Worm (Caenorhabditis elegans) whole organism, mixed stage, embryonic: ENCODE data around the gene tbb-4.

Source experiments
- M03D4.4 ChIP-seq: sonication (generic microtip); optimal IDR thresholded peaks from 2 replicates; lab custom pipeline; 2017; ENCODE audit warnings: mild to moderate bottlenecking, missing genetic modification characterization, missing compliant biosample characterization
- blmp-1 ChIP-seq: fragments of 150-350 bp; optimal IDR thresholded peaks from 2 replicates; lab custom pipeline; 2014; ENCODE audit warnings: missing biosample characterization, missing genetic modification characterization
- ceh-39 ChIP-seq: fragments of 150-350 bp; optimal IDR thresholded peaks from 2 replicates; lab custom pipeline; 2014; ENCODE audit warnings: missing biosample characterization, missing genetic modification characterization
- ceh-43 ChIP-seq: fragments of 200-800 bp; sonication (Bioruptor generic); optimal IDR thresholded peaks from 2 replicates; lab custom pipeline; 2018; ENCODE audit warnings: mild to moderate bottlenecking, missing genetic modification characterization, moderate library complexity, missing compliant biosample characterization
- ceh-83 ChIP-seq: fragments of 200-800 bp; sonication (Bioruptor generic); optimal IDR thresholded peaks from 2 replicates; lab custom pipeline; 2018; ENCODE audit warnings: mild to moderate bottlenecking, missing genetic modification characterization, missing compliant biosample characterization
- ces-1 ChIP-seq: fragments of 150-350 bp; optimal IDR thresholded peaks from 2 replicates; lab custom pipeline; 2014; ENCODE audit warnings: missing biosample characterization, missing genetic modification reagents, missing genetic modification characterization
- cnd-1 ChIP-seq: fragments of 200-800 bp; sonication (Bioruptor generic); optimal IDR thresholded peaks from 2 replicates; lab custom pipeline; 2018; ENCODE audit warnings: mild to moderate bottlenecking, missing genetic modification characterization, missing compliant biosample characterization
- elt-1 ChIP-seq: sonication (generic microtip); optimal IDR thresholded peaks from 2 replicates; lab custom pipeline; 2017; ENCODE audit warnings: missing genetic modification characterization, mild to moderate bottlenecking, missing compliant biosample characterization, antibody characterized with exemption, moderate library complexity, borderline replicate concordance; ENCODE audit not compliant: insufficient read depth
- elt-3 ChIP-seq: fragments of 150-350 bp; optimal IDR thresholded peaks from 2 replicates; lab custom pipeline; 2014; ENCODE audit warnings: missing biosample characterization, missing genetic modification characterization
- flh-1 ChIP-seq: fragments of 200-800 bp; sonication (Bioruptor generic); optimal IDR thresholded peaks from 2 replicates; lab custom pipeline; 2018; ENCODE audit warnings: mild to moderate bottlenecking, missing genetic modification characterization, moderate library complexity, missing compliant biosample characterization
- hlh-1 ChIP-seq: fragments of 150-350 bp; optimal IDR thresholded peaks from 2 replicates; lab custom pipeline; 2014; ENCODE audit warnings: missing biosample characterization, missing genetic modification reagents, missing genetic modification characterization
- lin-13 ChIP-seq: fragments of 150-350 bp; optimal IDR thresholded peaks from 2 replicates; lab custom pipeline; 2014; ENCODE audit warnings: missing biosample characterization, missing genetic modification characterization
- lin-32 ChIP-seq: fragments of 200-800 bp; sonication (Bioruptor generic); optimal IDR thresholded peaks from 2 replicates; lab custom pipeline; 2018; ENCODE audit warnings: mild to moderate bottlenecking, missing genetic modification characterization, missing compliant biosample characterization
- mab-5 ChIP-seq: fragments of 150-350 bp; optimal IDR thresholded peaks from 2 replicates; lab custom pipeline; 2014; ENCODE audit warnings: missing biosample characterization, missing genetic modification characterization
- mep-1 ChIP-seq: fragments of 150-350 bp; optimal IDR thresholded peaks from 2 replicates; lab custom pipeline; 2017; ENCODE audit warnings: missing biosample characterization, missing genetic modification reagents, missing genetic modification characterization, inconsistent platforms
- mls-2 ChIP-seq: sonication (generic microtip); optimal IDR thresholded peaks from 2 replicates; lab custom pipeline; 2016; ENCODE audit warnings: mild to moderate bottlenecking, missing genetic modification characterization, moderate library complexity, missing compliant biosample characterization
- nhr-12 ChIP-seq: fragments of 150-350 bp; optimal IDR thresholded peaks from 2 replicates; lab custom pipeline; 2014; ENCODE audit warnings: missing biosample characterization, missing genetic modification characterization
- nhr-2 ChIP-seq: fragments of 150-350 bp; optimal IDR thresholded peaks from 2 replicates; lab custom pipeline; 2014; ENCODE audit warnings: missing biosample characterization, missing genetic modification characterization
- nhr-237 ChIP-seq: fragments of 150-350 bp; optimal IDR thresholded peaks from 2 replicates; lab custom pipeline; 2014; ENCODE audit warnings: missing biosample characterization, missing genetic modification characterization
- nhr-76 ChIP-seq: sonication (generic microtip); optimal IDR thresholded peaks from 2 replicates; lab custom pipeline; 2017; ENCODE audit warnings: missing biosample characterization, missing genetic modification characterization
- pha-4 ChIP-seq: fragments of 150-350 bp; optimal IDR thresholded peaks from 2 replicates; lab custom pipeline; 2018; ENCODE audit warnings: missing biosample characterization, missing genetic modification reagents, missing genetic modification characterization
- sem-2 ChIP-seq: fragments of 200-800 bp; sonication (Bioruptor generic); optimal IDR thresholded peaks from 2 replicates; lab custom pipeline; 2018; ENCODE audit warnings: mild to moderate bottlenecking, missing genetic modification characterization, missing compliant biosample characterization
- sptf-1 ChIP-seq: sonication (generic microtip); optimal IDR thresholded peaks from 2 replicates; lab custom pipeline; 2017; ENCODE audit warnings: mild to moderate bottlenecking, missing genetic modification characterization, moderate library complexity, missing compliant biosample characterization
- tbx-8 ChIP-seq: fragments of 200-800 bp; sonication (Bioruptor generic); optimal IDR thresholded peaks from 2 replicates; lab custom pipeline; 2018; ENCODE audit warnings: mild to moderate bottlenecking, missing genetic modification characterization, moderate library complexity, missing compliant biosample characterization
- unc-120 ChIP-seq: sonication (generic microtip); optimal IDR thresholded peaks from 2 replicates; lab custom pipeline; 2017; ENCODE audit warnings: missing genetic modification characterization, missing compliant biosample characterization; ENCODE audit not compliant: poor library complexity, severe bottlenecking
- unc-39 ChIP-seq: fragments of 150-350 bp; optimal IDR thresholded peaks from 2 replicates; lab custom pipeline; 2014; ENCODE audit warnings: missing biosample characterization, missing genetic modification characterization
- unc-62 ChIP-seq: fragments of 150-350 bp; optimal IDR thresholded peaks from 2 replicates; lab custom pipeline; 2014; ENCODE audit warnings: missing biosample characterization, missing genetic modification reagents, missing genetic modification characterization
- zip-8 ChIP-seq: fragments of 150-350 bp; optimal IDR thresholded peaks from 2 replicates; lab custom pipeline; 2014; ENCODE audit warnings: missing biosample characterization, missing genetic modification characterization
- ztf-11 ChIP-seq: fragments of 150-350 bp; optimal IDR thresholded peaks from 2 replicates; lab custom pipeline; 2014; ENCODE audit warnings: missing biosample characterization, missing genetic modification characterization

The tbb-4 gene

ce11 chrX:9458142-9458541 lies 21.4 kb upstream of the tbb-4 start, which contains the start of gene tba-8:
TSS of gene tba-8 (minus strand) at chrX:9458348.
- no peak for TF ChIP-seq elt-3 (tag; lab: Kevin White, UChicago)
- no peak for TF ChIP-seq mls-2
- no peak for TF ChIP-seq mep-1 (tag; lab: Kevin White, UChicago)
- no peak for TF ChIP-seq ztf-11 (tag; lab: Kevin White, UChicago)
- TF ChIP-seq ceh-83 (GFP tag; lab: Kevin White, UChicago) = no peak
- TF ChIP-seq lin-13 (tag; lab: Kevin White, UChicago) = no peak
- no peak for TF ChIP-seq ceh-39 (tag; lab: Kevin White, UChicago)
- TF ChIP-seq nhr-2 (tag; lab: Kevin White, UChicago) = no peak
- TF ChIP-seq pha-4 (tag; lab: Kevin White, UChicago) = no peak
- TF ChIP-seq cnd-1 (tag; lab: Kevin White, UChicago) = no peak
- TF ChIP-seq zip-8 (tag; lab: Kevin White, UChicago) = no peak
- no peak for TF ChIP-seq ces-1 (GFP tag; lab: Kevin White, UChicago)
- no peak for TF ChIP-seq nhr-12 (tag; lab: Kevin White, UChicago)
- no peak for TF ChIP-seq lin-32 (GFP tag; lab: Kevin White, UChicago)
- TF ChIP-seq tbx-8 (GFP tag; lab: Kevin White, UChicago) = no peak
- no peak for TF ChIP-seq ceh-43
- no peak for TF ChIP-seq hlh-1
- no peak for TF ChIP-seq unc-120 (tag; lab: Kevin White, UChicago)
- TF ChIP-seq unc-39 (tag; lab: Kevin White, UChicago) = no peak
- no peak for TF ChIP-seq M03D4.4

ce11 chrX:9456579-9456978 lies 19.9 kb upstream of the tbb-4 start:
- TF ChIP-seq nhr-12 (tag; lab: Kevin White, UChicago) (no peak), mep-1 (tag; lab: Kevin White, UChicago) (no peak), nhr-237 (tag; lab: Kevin White, UChicago) (no peak), cnd-1 (tag; lab: Kevin White, UChicago) (no peak), nhr-76 (tag; lab: Kevin White, UChicago) (no peak), ztf-11 (tag; lab: Kevin White, UChicago) (no peak)

ce11 chrX:9452483-9453198 lies 15.9 kb upstream of the tbb-4 start, which contains the start of gene ZK899.3:
TSS of gene ZK899.3 (plus strand) at chrX:9453148.
- TF ChIP-seq lin-13 (tag; lab: Kevin White, UChicago) = no peak
- TF ChIP-seq nhr-237 (tag; lab: Kevin White, UChicago) = no peak
- TF ChIP-seq unc-62 (GFP tag; lab: Kevin White, UChicago) = no peak
- no peak for TF ChIP-seq ztf-11 (tag; lab: Kevin White, UChicago)
- TF ChIP-seq elt-3 (tag; lab: Kevin White, UChicago) = no peak
- TF ChIP-seq blmp-1 (tag; lab: Kevin White, UChicago) = no peak

- TF ChIP-seq nhr-76 (tag; lab: Kevin White, UChicago) (no peak), nhr-237 (tag; lab: Kevin White, UChicago) (no peak), nhr-2 (tag; lab: Kevin White, UChicago) (peak; percentile 27), pha-4 (tag; lab: Kevin White, UChicago) (peak; percentile 77)
Observed at ce11 chrX:9451944-9452453, 15.3 kb upstream of the tbb-4 start, which contains the start of gene ZK899.2. TSS of gene ZK899.2 (minus strand) at chrX:9451994.

ce11 chrX:9449330-9449729 lies 12.6 kb upstream of the tbb-4 start, which contains the start of gene ZK899.7:
TSS of gene ZK899.7 (minus strand) at chrX:9449430.
- no peak for TF ChIP-seq lin-13 (tag; lab: Kevin White, UChicago)
- TF ChIP-seq unc-62 (GFP tag; lab: Kevin White, UChicago) = no peak
- no peak for TF ChIP-seq mls-2
- no peak for TF ChIP-seq sem-2
- no peak for TF ChIP-seq ztf-11 (tag; lab: Kevin White, UChicago)
- no peak for TF ChIP-seq tbx-8 (GFP tag; lab: Kevin White, UChicago)
- no peak for TF ChIP-seq M03D4.4
- TF ChIP-seq, all 35 proteins: peak for 0

- no peak for TF ChIP-seq flh-1 (GFP tag; lab: Kevin White, UChicago)
- no peak for TF ChIP-seq mep-1 (tag; lab: Kevin White, UChicago)
- TF ChIP-seq elt-1 (tag; lab: Kevin White, UChicago) = no peak
- no peak for TF ChIP-seq cnd-1 (tag; lab: Kevin White, UChicago)
- TF ChIP-seq elt-3 (tag; lab: Kevin White, UChicago) = no peak
- no peak for TF ChIP-seq nhr-2 (tag; lab: Kevin White, UChicago)
- no peak for TF ChIP-seq zip-8 (tag; lab: Kevin White, UChicago)
- TF ChIP-seq unc-120 (tag; lab: Kevin White, UChicago) = no peak
- TF ChIP-seq ces-1 (GFP tag; lab: Kevin White, UChicago) = no peak
- no peak for TF ChIP-seq nhr-12 (tag; lab: Kevin White, UChicago)
- TF ChIP-seq blmp-1 (tag; lab: Kevin White, UChicago) = no peak
- no peak for TF ChIP-seq nhr-237 (tag; lab: Kevin White, UChicago)
- no peak for TF ChIP-seq mab-5
- TF ChIP-seq unc-62 (GFP tag; lab: Kevin White, UChicago) = no peak
- TF ChIP-seq ceh-43 = no peak
- TF ChIP-seq sptf-1 (tag; lab: Kevin White, UChicago) = no peak
Observed at ce11 chrX:9446177-9446694, 9.5 kb upstream of the tbb-4 start, which contains the start of gene ZK899.1. TSS of gene ZK899.1 (plus strand) at chrX:9446644.
